Worm (Caenorhabditis elegans): Measurements from ENCODE around the gene R11H6.5.

- TF ChIP-seq ZK546.5 (tag; optimal IDR thresholded peaks at IDR 0.05) (no peak), mdl-1 (tag; optimal IDR thresholded peaks at IDR 0.05) (no peak), snpc-4 (tag; optimal IDR thresholded peaks at IDR 0.05) (no peak)
These were observed 13.6 kb upstream of the R11H6.5 start for ce11 chrV:14625662-14626061.

All from whole organism, L4 larva.